Fruit fly (Drosophila melanogaster) whole organism, embryonic: ENCODE measurements around the gene CG5359.

ENCODE experiments used
- Ada2b ChIP-seq: fragments of 200-800 bp; sonication (Bioruptor generic); IDR thresholded peaks from 2 replicates; pipeline ENCODE4 v1.3.6; 2022; ENCODE audit warnings: missing biosample characterization, missing genetic modification characterization
- Bdp1 ChIP-seq: fragments of 200-800 bp; sonication (Bioruptor generic); optimal IDR thresholded peaks from 3 replicates; lab custom pipeline; 2016; ENCODE audit warnings: missing biosample characterization, missing genetic modification characterization
- Blimp-1 ChIP-seq: fragments of 200-800 bp; sonication (Bioruptor generic); optimal IDR thresholded peaks from 3 replicates; lab custom pipeline; 2018; ENCODE audit warnings: missing biosample characterization, missing genetic modification characterization, mild to moderate bottlenecking, moderate library complexity, missing genetic modification reagents
- CG10654 ChIP-seq: fragments of 200-800 bp; sonication (Bioruptor generic); optimal IDR thresholded peaks from 2 replicates; lab custom pipeline; 2016; ENCODE audit warnings: missing biosample characterization, missing genetic modification characterization
- CG11085 ChIP-seq: fragments of 200-800 bp; sonication (Bioruptor generic); IDR thresholded peaks from 2 replicates; pipeline ENCODE4 v1.3.6; 2022; ENCODE audit warnings: missing biosample characterization, missing genetic modification characterization
- CG11695 ChIP-seq: fragments of 200-800 bp; sonication (Bioruptor generic); IDR thresholded peaks from 3 replicates; pipeline ENCODE4 v1.3.6; 2022; ENCODE audit warnings: missing biosample characterization, missing genetic modification characterization
- CG13775 ChIP-seq: fragments of 200-800 bp; sonication (Bioruptor generic); optimal IDR thresholded peaks from 3 replicates; lab custom pipeline; 2017; ENCODE audit warnings: missing biosample characterization, mild to moderate bottlenecking, missing genetic modification characterization
- CG15696 ChIP-seq: fragments of 200-800 bp; sonication (Bioruptor generic); optimal IDR thresholded peaks from 2 replicates; lab custom pipeline; 2019; ENCODE audit warnings: missing biosample characterization, mild to moderate bottlenecking, missing genetic modification characterization, moderate library complexity
- CG17385 ChIP-seq: fragments of 200-800 bp; sonication (Bioruptor generic); optimal IDR thresholded peaks from 3 replicates; lab custom pipeline; 2018; ENCODE audit warnings: missing biosample characterization, mild to moderate bottlenecking, missing genetic modification characterization
- CG17912 ChIP-seq: fragments of 200-800 bp; sonication (Bioruptor generic); optimal IDR thresholded peaks from 2 replicates; lab custom pipeline; 2018; ENCODE audit warnings: missing biosample characterization, mild to moderate bottlenecking, missing genetic modification characterization
- CG18262 ChIP-seq: fragments of 200-800 bp; optimal IDR thresholded peaks from 3 replicates; lab custom pipeline; 2019; ENCODE audit warnings: missing biosample characterization, mild to moderate bottlenecking, missing genetic modification characterization, moderate library complexity
- CG18764 ChIP-seq: fragments of 200-800 bp; sonication (Bioruptor generic); optimal IDR thresholded peaks from 3 replicates; lab custom pipeline; 2016; ENCODE audit warnings: missing biosample characterization, missing genetic modification characterization
- CG30403 ChIP-seq: fragments of 200-800 bp; sonication (Bioruptor generic); optimal IDR thresholded peaks from 3 replicates; lab custom pipeline; 2016; ENCODE audit warnings: missing biosample characterization, missing genetic modification characterization
- CG31224 ChIP-seq: fragments of 200-800 bp; sonication (Bioruptor generic); IDR thresholded peaks from 2 replicates; pipeline ENCODE4 v1.3.6; 2022; ENCODE audit warnings: missing biosample characterization, missing genetic modification characterization
- CG32772 ChIP-seq: fragments of 200-800 bp; sonication (Bioruptor generic); IDR thresholded peaks from 2 replicates; pipeline ENCODE4 v1.3.6; 2022; ENCODE audit warnings: missing biosample characterization, missing genetic modification characterization
- CG4707 ChIP-seq: fragments of 200-800 bp; sonication (Bioruptor generic); optimal IDR thresholded peaks from 2 replicates; lab custom pipeline; 2018; ENCODE audit warnings: missing biosample characterization, mild to moderate bottlenecking, missing genetic modification characterization, moderate library complexity
- CG4820 ChIP-seq: fragments of 200-800 bp; sonication (Bioruptor generic); optimal IDR thresholded peaks from 3 replicates; lab custom pipeline; 2016; ENCODE audit warnings: missing biosample characterization, missing genetic modification characterization
- CG9609 ChIP-seq: fragments of 200-800 bp; sonication (Bioruptor generic); optimal IDR thresholded peaks from 3 replicates; lab custom pipeline; 2016; ENCODE audit warnings: missing biosample characterization, missing genetic modification characterization
- CG9727 ChIP-seq: fragments of 200-800 bp; sonication (Bioruptor generic); optimal IDR thresholded peaks from 3 replicates; lab custom pipeline; 2017; ENCODE audit warnings: missing biosample characterization, mild to moderate bottlenecking, missing genetic modification characterization
- CG9932 ChIP-seq: fragments of 200-800 bp; sonication (Bioruptor generic); IDR thresholded peaks from 2 replicates; pipeline ENCODE4 v1.3.6; 2022; ENCODE audit warnings: missing biosample characterization, missing genetic modification characterization
- Chrac-16 ChIP-seq: fragments of 200-800 bp; sonication (Bioruptor generic); optimal IDR thresholded peaks from 3 replicates; lab custom pipeline; 2016; ENCODE audit warnings: missing biosample characterization, missing genetic modification characterization
- Eip74EF ChIP-seq, 2 experiments: fragments of 200-800 bp in 1 of 2; fragments of >200 bp in 1 of 2; sonication (Bioruptor generic) in 1 of 2; optimal IDR thresholded peaks; 2 replicates each; lab custom pipeline; 2017 to 2019; ENCODE audit warnings: missing biosample characterization in 2 of 2, missing genetic modification characterization in 2 of 2, mild to moderate bottlenecking in 1 of 2, moderate library complexity in 1 of 2
- GATAe ChIP-seq: fragments of 200-800 bp; sonication (Bioruptor generic); conservative IDR thresholded peaks from 2 replicates; pipeline ENCODE4 v1.3.6; 2022; ENCODE audit warnings: missing biosample characterization, missing genetic modification characterization
- Hr3 ChIP-seq: fragments of 200-800 bp; sonication (Bioruptor generic); optimal IDR thresholded peaks from 3 replicates; lab custom pipeline; 2016; ENCODE audit warnings: missing biosample characterization, missing genetic modification characterization
- Max ChIP-seq: fragments of 200-800 bp; sonication (Bioruptor generic); optimal IDR thresholded peaks from 2 replicates; lab custom pipeline; 2016; ENCODE audit warnings: missing biosample characterization, mild to moderate bottlenecking, missing genetic modification characterization
- Med ChIP-seq: fragments of 200-800 bp; sonication (Bioruptor generic); peaks from one replicate; lab custom pipeline; 2016; ENCODE audit warnings: missing biosample characterization, missing genetic modification characterization, mild to moderate bottlenecking, inconsistent platforms, moderate library complexity
- Meics ChIP-seq: fragments of 200-800 bp; sonication (Bioruptor generic); optimal IDR thresholded peaks from 2 replicates; lab custom pipeline; 2017; ENCODE audit warnings: missing biosample characterization, mild to moderate bottlenecking, missing genetic modification characterization
- Oaz ChIP-seq: fragments of 200-800 bp; sonication (Bioruptor generic); IDR thresholded peaks from 2 replicates; pipeline ENCODE4 v1.3.6; 2022; ENCODE audit warnings: missing biosample characterization, missing genetic modification characterization
- bcd ChIP-seq: fragments of 200-800 bp; sonication (Bioruptor generic); optimal IDR thresholded peaks from 2 replicates; lab custom pipeline; 2017; ENCODE audit warnings: missing biosample characterization, mild to moderate bottlenecking, missing genetic modification characterization
- br ChIP-seq: fragments of >200 bp; optimal IDR thresholded peaks from 2 replicates; lab custom pipeline; 2017
- chm ChIP-seq: fragments of 200-800 bp; sonication (Bioruptor generic); IDR thresholded peaks from 2 replicates; pipeline ENCODE4 v1.3.6; 2022; ENCODE audit warnings: missing biosample characterization, missing genetic modification characterization
- exex ChIP-seq: fragments of 200-800 bp; sonication (Bioruptor generic); optimal IDR thresholded peaks from 4 replicates; lab custom pipeline; 2018; ENCODE audit warnings: missing biosample characterization, mild to moderate bottlenecking, missing genetic modification characterization, moderate library complexity
- gcm ChIP-seq: fragments of 200-800 bp; sonication (Bioruptor generic); optimal IDR thresholded peaks from 2 replicates; lab custom pipeline; 2019; ENCODE audit warnings: missing biosample characterization, mild to moderate bottlenecking, missing genetic modification characterization, moderate library complexity
- gsb ChIP-seq: fragments of 200-800 bp; sonication (Bioruptor generic); IDR thresholded peaks from 2 replicates; pipeline ENCODE4 v1.3.6; 2022; ENCODE audit warnings: missing biosample characterization, missing genetic modification characterization
- kni ChIP-seq: fragments of 200-800 bp; sonication (Bioruptor generic); optimal IDR thresholded peaks from 3 replicates; lab custom pipeline; 2017; ENCODE audit warnings: mild to moderate bottlenecking, missing biosample characterization, missing genetic modification reagents, missing genetic modification characterization
- lab ChIP-seq: fragments of 200-800 bp; sonication (Bioruptor generic); optimal IDR thresholded peaks from 3 replicates; lab custom pipeline; 2017; ENCODE audit warnings: missing biosample characterization, missing genetic modification characterization, mild to moderate bottlenecking, moderate library complexity, missing genetic modification reagents
- mam ChIP-seq: fragments of 200-800 bp; sonication (Bioruptor generic); optimal IDR thresholded peaks from 3 replicates; lab custom pipeline; 2016; ENCODE audit warnings: missing biosample characterization, missing genetic modification characterization
- rib ChIP-seq: fragments of 200-800 bp; sonication (Bioruptor generic); IDR thresholded peaks from 2 replicates; pipeline ENCODE4 v1.3.6; 2022; ENCODE audit warnings: missing biosample characterization, missing genetic modification characterization
- run ChIP-seq: fragments of 200-800 bp; sonication (Bioruptor generic); optimal IDR thresholded peaks from 3 replicates; lab custom pipeline; 2018; ENCODE audit warnings: missing biosample characterization, mild to moderate bottlenecking, missing genetic modification characterization
- sr ChIP-seq: fragments of 200-800 bp; sonication (Bioruptor generic); IDR thresholded peaks from 3 replicates; pipeline ENCODE4 v1.3.6; 2022; ENCODE audit warnings: missing biosample characterization, missing genetic modification characterization
- sug ChIP-seq: fragments of 200-800 bp; optimal IDR thresholded peaks from 2 replicates; lab custom pipeline; 2019; ENCODE audit warnings: missing biosample characterization, mild to moderate bottlenecking, missing genetic modification characterization, moderate library complexity

CG5359 gene

DNA sequence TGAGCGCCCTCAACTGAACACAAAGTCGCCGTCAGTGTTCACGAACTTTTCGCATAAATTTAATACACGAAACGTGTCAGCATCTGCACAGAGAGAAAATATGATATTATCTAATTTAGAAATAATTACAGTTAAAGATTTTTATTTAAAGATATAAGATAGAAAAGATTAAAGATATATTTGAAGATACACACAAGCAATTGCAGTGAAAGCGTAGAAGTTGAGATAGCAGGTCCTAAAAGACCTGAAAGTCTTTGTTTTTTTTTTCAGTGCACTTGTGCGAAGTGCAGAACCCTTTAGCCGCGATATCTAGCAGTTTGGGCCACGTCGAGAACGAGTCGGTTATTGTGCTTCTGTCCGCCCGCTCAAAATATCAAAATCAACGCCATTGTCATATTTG lies 23.6 kb downstream of the CG5359 start (continued):
- TF ChIP-seq Eip74EF (GFP tag; optimal IDR thresholded peaks at IDR 0.05; lab: Kevin White, UChicago): no peak
- peak; percentile 13 for TF ChIP-seq CG17385 (GFP tag; lab: Kevin White, UChicago)
- TF ChIP-seq sr (GFP tag; lab: Robert Waterston, UW): no peak
- TF ChIP-seq lab (GFP tag; lab: Kevin White, UChicago): peak; percentile 39
- no peak for TF ChIP-seq run (tag; lab: Kevin White, UChicago)
- no peak for TF ChIP-seq exex (tag; lab: Kevin White, UChicago)
- TF ChIP-seq CG31224 (GFP tag; lab: Robert Waterston, UW): no peak
- peak; percentile 12 for TF ChIP-seq Max (GFP tag; lab: Kevin White, UChicago)
- peak; percentile 29 for TF ChIP-seq CG30403 (GFP tag; lab: Kevin White, UChicago)
- no peak for TF ChIP-seq kni (GFP tag; lab: Kevin White, UChicago)
- 0 out of 2 replicates have a peak, but pooled peaks have one; percentile 22 for TF ChIP-seq Ada2b
- TF ChIP-seq mam (GFP tag; lab: Kevin White, UChicago): no peak
- no peak for TF ChIP-seq gcm (GFP tag; lab: Kevin White, UChicago)
- no peak for TF ChIP-seq gsb (GFP tag; lab: Robert Waterston, UW)
- no peak for TF ChIP-seq CG4707 (GFP tag; lab: Kevin White, UChicago)
- no peak for TF ChIP-seq bcd (GFP tag; lab: Kevin White, UChicago)
- no peak for TF ChIP-seq Bdp1 (GFP tag; lab: Kevin White, UChicago)
- no peak for TF ChIP-seq CG9609 (GFP tag; lab: Kevin White, UChicago)
- TF ChIP-seq CG17912 (GFP tag; lab: Kevin White, UChicago): no peak
- TF ChIP-seq CG13775 (GFP tag; lab: Kevin White, UChicago): no peak
- TF ChIP-seq CG18764 (GFP tag; lab: Kevin White, UChicago): no peak
- no peak for TF ChIP-seq rib
- no peak for TF ChIP-seq GATAe (GFP tag; lab: Robert Waterston, UW)
- TF ChIP-seq sug (tag; lab: Kevin White, UChicago): no peak
- no peak for TF ChIP-seq CG15696 (tag; lab: Kevin White, UChicago)
- TF ChIP-seq CG4820 (GFP tag; lab: Kevin White, UChicago): no peak
- TF ChIP-seq CG10654 (GFP tag; lab: Kevin White, UChicago): no peak
- TF ChIP-seq Blimp-1: no peak
- TF ChIP-seq Oaz (GFP tag; lab: Robert Waterston, UW): no peak
- peak; percentile 5 for TF ChIP-seq Hr3 (GFP tag; lab: Kevin White, UChicago)
- no peak for TF ChIP-seq chm (GFP tag; lab: Robert Waterston, UW)
- TF ChIP-seq br (lab: Kevin White, UChicago): no peak
- no peak for TF ChIP-seq CG11695 (GFP tag; lab: Robert Waterston, UW)
- TF ChIP-seq Chrac-16 (GFP tag; lab: Kevin White, UChicago): peak; percentile 4
- TF ChIP-seq CG18262 (tag; lab: Kevin White, UChicago): no peak
- TF ChIP-seq CG9727 (GFP tag; lab: Kevin White, UChicago): peak; percentile 26
- no peak for TF ChIP-seq Med
- 0 out of 2 replicates have a peak, but pooled peaks have one; percentile 24 for TF ChIP-seq CG9932
- no peak for TF ChIP-seq CG32772 (GFP tag; lab: Robert Waterston, UW)
- TF ChIP-seq CG11085 (GFP tag; lab: Robert Waterston, UW): no peak
- peak; percentile 46 for TF ChIP-seq Meics (GFP tag; lab: Kevin White, UChicago)
